Fruit fly (Drosophila melanogaster): ENCODE data around the gene Dsk.

The Dsk gene

DNA sequence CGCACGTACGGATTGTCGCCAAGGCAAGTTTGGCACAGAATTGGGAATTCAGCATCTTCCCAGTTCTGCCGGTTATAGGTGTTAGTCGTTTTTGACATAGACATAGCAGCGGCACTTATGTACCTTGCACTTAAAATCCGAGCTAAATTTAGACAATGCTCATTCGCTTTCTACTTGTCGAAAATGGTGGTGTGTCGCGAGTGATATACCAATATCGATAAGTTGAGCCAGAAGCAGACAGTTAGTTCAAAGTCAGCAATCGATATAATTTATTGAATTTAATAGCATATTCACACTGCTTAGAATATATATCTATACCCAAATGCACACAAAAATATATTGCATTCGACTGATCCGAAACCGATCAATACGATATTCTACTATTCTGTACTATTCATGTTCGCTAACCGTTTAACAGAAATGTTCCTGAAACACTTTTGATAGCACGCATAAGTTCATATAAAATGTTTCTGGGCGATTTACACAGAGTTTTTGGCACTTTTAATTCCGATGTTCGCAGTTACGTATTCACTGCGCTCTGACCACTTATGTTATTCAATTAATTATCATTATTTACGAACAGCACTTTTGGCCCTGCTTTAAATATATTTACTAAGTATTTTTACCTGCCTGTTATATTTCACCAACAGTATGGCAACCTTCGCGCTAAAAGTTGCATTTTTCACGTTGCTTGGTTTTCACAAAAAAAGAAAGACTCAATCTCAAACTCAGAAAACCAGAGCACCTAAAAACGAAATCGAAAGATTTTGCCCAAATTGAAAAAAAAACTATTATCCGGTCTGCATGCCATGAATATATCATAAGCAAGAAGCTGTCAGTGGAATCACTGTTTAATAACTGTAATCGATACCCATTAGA lies 42.3 kb upstream of the Dsk start, which contains the start of gene CG14641 (continued):
- TF ChIP-seq CG2116 (GFP tag; optimal IDR thresholded peaks at IDR 0.05) (peak; percentile 31), ash1 (GFP tag; optimal IDR thresholded peaks at IDR 0.05) (no peak), CG30020 (tag; optimal IDR thresholded peaks at IDR 0.05) (peak; percentile 95), CG10321 (GFP tag; IDR thresholded peaks at IDR 0.05) (no peak), CG6791 (GFP tag; IDR thresholded peaks at IDR 0.05; ENCODE audit: partially characterized antibody) (peak; percentile 53; the same call in 1 of the 3 replicates), CG11456 (GFP tag; IDR thresholded peaks at IDR 0.05) (no peak), CG16863 (GFP tag; optimal IDR thresholded peaks at IDR 0.05) (no peak), Hr3 (GFP tag; optimal IDR thresholded peaks at IDR 0.05) (no peak), slou (GFP tag; optimal IDR thresholded peaks at IDR 0.05) (no peak), zfh1 (GFP tag; IDR thresholded peaks at IDR 0.05) (no peak), CG13123 (GFP tag; optimal IDR thresholded peaks at IDR 0.05) (no peak), lilli (GFP tag; optimal IDR thresholded peaks at IDR 0.05) (no peak), E2f2 (GFP tag; IDR thresholded peaks at IDR 0.05) (no peak), Sox102F (GFP tag; optimal IDR thresholded peaks at IDR 0.05) (no peak), fru (optimal IDR thresholded peaks at IDR 0.05) (no peak), CG17802 (tag; optimal IDR thresholded peaks at IDR 0.05) (peak; percentile 85), Dp (GFP tag; optimal IDR thresholded peaks at IDR 0.05) (no peak), CG17359 (tag; optimal IDR thresholded peaks at IDR 0.05) (no peak), CG1603 (tag; optimal IDR thresholded peaks at IDR 0.05) (peak; percentile 74), CG30431 (GFP tag; optimal IDR thresholded peaks at IDR 0.05) (no peak), HLH4C (GFP tag; IDR thresholded peaks at IDR 0.05; ENCODE audit: partially characterized antibody) (no peak), sisA (GFP tag; IDR thresholded peaks at IDR 0.05) (no peak), corto (GFP tag; optimal IDR thresholded peaks at IDR 0.05) (no peak), CG9437 (GFP tag; optimal IDR thresholded peaks at IDR 0.05) (peak; percentile 28), E2f1 (GFP tag; IDR thresholded peaks at IDR 0.05) (no peak), lbe (GFP tag; optimal IDR thresholded peaks at IDR 0.05) (no peak), Xbp1 (GFP tag; optimal IDR thresholded peaks at IDR 0.05) (no peak), CG2129 (GFP tag; IDR thresholded peaks at IDR 0.05; ENCODE audit: partially characterized antibody) (no peak; the same call in 1 of the 2 replicates), gem (tag; optimal IDR thresholded peaks at IDR 0.05) (no peak), CG3065 (GFP tag; optimal IDR thresholded peaks at IDR 0.05) (no peak), Trl (optimal IDR thresholded peaks at IDR 0.05) (no peak), Trl (GFP tag; optimal IDR thresholded peaks at IDR 0.05) (no peak), gce (GFP tag; IDR thresholded peaks at IDR 0.05) (no peak), CG18599 (GFP tag; optimal IDR thresholded peaks at IDR 0.05) (no peak), ATbp (GFP tag; optimal IDR thresholded peaks at IDR 0.05) (no peak), zen (tag; optimal IDR thresholded peaks at IDR 0.05) (no peak), CG13424 (tag; optimal IDR thresholded peaks at IDR 0.05) (no peak), Asciz (GFP tag; optimal IDR thresholded peaks at IDR 0.05) (no peak), CHES-1-like (GFP tag; optimal IDR thresholded peaks at IDR 0.05) (no peak), sug (tag; optimal IDR thresholded peaks at IDR 0.05) (no peak), ab (GFP tag; optimal IDR thresholded peaks at IDR 0.05) (no peak), chm (GFP tag; IDR thresholded peaks at IDR 0.05) (no peak), hbn (GFP tag; IDR thresholded peaks at IDR 0.05; ENCODE audit: partially characterized antibody) (no peak), NFAT (GFP tag; IDR thresholded peaks at IDR 0.05) (no peak), ems (GFP tag; optimal IDR thresholded peaks at IDR 0.05) (no peak), hb (GFP tag; IDR thresholded peaks at IDR 0.05; ENCODE audit: partially characterized antibody) (peak; percentile 56; the same call in 1 of the 3 replicates), GATAe (GFP tag; conservative IDR thresholded peaks at IDR 0.05) (no peak), CrebB (tag; optimal IDR thresholded peaks at IDR 0.05) (no peak), Mad (GFP tag; optimal IDR thresholded peaks at IDR 0.05) (no peak), z (GFP tag; IDR thresholded peaks at IDR 0.05) (no peak)

All from whole organism, embryonic.